Fruit fly (Drosophila melanogaster) whole organism, embryonic: Measurements from ENCODE around the gene CG34001.

Source experiments
- Bdp1 ChIP-seq: fragments of 200-800 bp; sonication (Bioruptor generic); optimal IDR thresholded peaks from 3 replicates; lab custom pipeline; 2016; ENCODE audit warnings: missing biosample characterization, missing genetic modification characterization
- Bteb2 ChIP-seq: fragments of 200-800 bp; sonication (Bioruptor generic); optimal IDR thresholded peaks from 2 replicates; lab custom pipeline; 2016; ENCODE audit warnings: missing biosample characterization, missing genetic modification characterization
- C15 ChIP-seq: fragments of 200-800 bp; sonication (Bioruptor generic); IDR thresholded peaks from 3 replicates; pipeline ENCODE4 v1.3.6; 2022; ENCODE audit warnings: missing biosample characterization, missing genetic modification characterization
- CG10147 ChIP-seq: fragments of 200-800 bp; sonication (Bioruptor generic); optimal IDR thresholded peaks from 2 replicates; lab custom pipeline; 2019; ENCODE audit warnings: missing biosample characterization, mild to moderate bottlenecking, missing genetic modification characterization, moderate library complexity
- CG10462 ChIP-seq: fragments of 200-800 bp; sonication (Bioruptor generic); optimal IDR thresholded peaks from 2 replicates; lab custom pipeline; 2016; ENCODE audit warnings: missing biosample characterization, missing genetic modification characterization
- CG10565 ChIP-seq: fragments of 200-800 bp; sonication (Bioruptor generic); optimal IDR thresholded peaks from 3 replicates; lab custom pipeline; 2016; ENCODE audit warnings: missing biosample characterization, mild to moderate bottlenecking, missing genetic modification characterization
- CG11093 ChIP-seq: fragments of 200-800 bp; sonication (Bioruptor generic); IDR thresholded peaks from 3 replicates; pipeline ENCODE4 v1.3.6; 2022; ENCODE audit warnings: missing biosample characterization, missing genetic modification characterization
- CG12104 ChIP-seq: fragments of 200-800 bp; sonication (Bioruptor generic); optimal IDR thresholded peaks from 3 replicates; lab custom pipeline; 2016; ENCODE audit warnings: missing biosample characterization, missing genetic modification characterization
- CG12155 ChIP-seq: fragments of 200-800 bp; sonication (Bioruptor generic); optimal IDR thresholded peaks from 3 replicates; lab custom pipeline; 2016; ENCODE audit warnings: missing biosample characterization, missing genetic modification characterization
- CG12942 ChIP-seq: fragments of 200-800 bp; sonication (Bioruptor generic); optimal IDR thresholded peaks from 3 replicates; lab custom pipeline; 2016; ENCODE audit warnings: missing biosample characterization, missing genetic modification characterization
- CG13296 ChIP-seq: fragments of 200-800 bp; sonication (Bioruptor generic); optimal IDR thresholded peaks from 3 replicates; lab custom pipeline; 2018; ENCODE audit warnings: missing biosample characterization, mild to moderate bottlenecking, missing genetic modification characterization
- CG15479 ChIP-seq: fragments of 200-800 bp; sonication (Bioruptor generic); optimal IDR thresholded peaks from 3 replicates; lab custom pipeline; 2019; ENCODE audit warnings: missing biosample characterization, mild to moderate bottlenecking, missing genetic modification characterization, moderate library complexity
- CG15601 ChIP-seq: fragments of 200-800 bp; sonication (Bioruptor generic); optimal IDR thresholded peaks from 3 replicates; lab custom pipeline; 2019; ENCODE audit warnings: missing biosample characterization, mild to moderate bottlenecking, missing genetic modification characterization, moderate library complexity
- CG2116 ChIP-seq: fragments of 200-800 bp; sonication (Bioruptor generic); optimal IDR thresholded peaks from 3 replicates; lab custom pipeline; 2018; ENCODE audit warnings: missing biosample characterization, mild to moderate bottlenecking, missing genetic modification characterization
- CG2712 ChIP-seq: fragments of 200-800 bp; optimal IDR thresholded peaks from 3 replicates; lab custom pipeline; 2019; ENCODE audit warnings: missing biosample characterization, mild to moderate bottlenecking, missing genetic modification characterization, moderate library complexity
- CG31365 ChIP-seq: fragments of 200-800 bp; sonication (Bioruptor generic); optimal IDR thresholded peaks from 2 replicates; lab custom pipeline; 2018; ENCODE audit warnings: missing biosample characterization, mild to moderate bottlenecking, missing genetic modification characterization
- CG31388 ChIP-seq: fragments of 200-800 bp; sonication (Bioruptor generic); optimal IDR thresholded peaks from 2 replicates; lab custom pipeline; 2016; ENCODE audit warnings: missing biosample characterization, missing genetic modification characterization
- CG32767 ChIP-seq: fragments of 200-800 bp; sonication (Bioruptor generic); IDR thresholded peaks from 2 replicates; pipeline ENCODE4 v1.3.6; 2022; ENCODE audit warnings: missing biosample characterization, missing genetic modification characterization
- CG6813 ChIP-seq: fragments of 200-800 bp; sonication (Bioruptor generic); optimal IDR thresholded peaks from 2 replicates; lab custom pipeline; 2017; ENCODE audit warnings: missing biosample characterization, missing genetic modification characterization, mild to moderate bottlenecking, moderate library complexity, missing genetic modification reagents
- CG7556 ChIP-seq: fragments of 200-800 bp; sonication (Bioruptor generic); optimal IDR thresholded peaks from 2 replicates; lab custom pipeline; 2017; ENCODE audit warnings: missing biosample characterization, mild to moderate bottlenecking, missing genetic modification characterization
- CG8359 ChIP-seq: fragments of 200-800 bp; sonication (Bioruptor generic); optimal IDR thresholded peaks from 2 replicates; lab custom pipeline; 2017; ENCODE audit warnings: missing biosample characterization, mild to moderate bottlenecking, missing genetic modification characterization, borderline replicate concordance
- Fer2 ChIP-seq: fragments of 200-800 bp; sonication (Bioruptor generic); optimal IDR thresholded peaks from 2 replicates; lab custom pipeline; 2018; ENCODE audit warnings: missing biosample characterization, mild to moderate bottlenecking, missing genetic modification characterization, moderate library complexity
- H2.0 ChIP-seq: fragments of 200-800 bp; sonication (Bioruptor generic); IDR thresholded peaks from 2 replicates; pipeline ENCODE4 v1.3.6; 2022; ENCODE audit warnings: missing biosample characterization, missing genetic modification characterization
- Mad ChIP-seq: fragments of 200-800 bp; sonication (Bioruptor generic); optimal IDR thresholded peaks from 2 replicates; lab custom pipeline; 2016; ENCODE audit warnings: missing biosample characterization, missing genetic modification characterization
- Poxn ChIP-seq: fragments of 200-800 bp; sonication (Bioruptor generic); IDR thresholded peaks from 2 replicates; pipeline ENCODE4 v1.3.6; 2022; ENCODE audit warnings: missing biosample characterization, missing genetic modification characterization
- Sin3A ChIP-seq: fragments of >200 bp; optimal IDR thresholded peaks from 2 replicates; lab custom pipeline; 2018
- Spps ChIP-seq: fragments of 200-800 bp; sonication (Bioruptor generic); optimal IDR thresholded peaks from 2 replicates; lab custom pipeline; 2018; ENCODE audit warnings: missing biosample characterization, mild to moderate bottlenecking, missing genetic modification characterization
- Sry-β ChIP-seq: fragments of 200-800 bp; sonication (Bioruptor generic); optimal IDR thresholded peaks from 2 replicates; lab custom pipeline; 2018; ENCODE audit warnings: missing biosample characterization, mild to moderate bottlenecking, missing genetic modification characterization, moderate library complexity
- Tbp ChIP-seq: fragments of >200 bp; optimal IDR thresholded peaks from 2 replicates; lab custom pipeline; 2018; ENCODE audit warnings: missing biosample characterization, missing genetic modification characterization
- amos ChIP-seq: fragments of 200-800 bp; sonication (Bioruptor generic); IDR thresholded peaks from 2 replicates; pipeline ENCODE4 v1.3.6; 2022; ENCODE audit warnings: missing biosample characterization, missing genetic modification characterization; ENCODE audit not compliant: partially characterized antibody
- ara ChIP-seq: fragments of 200-800 bp; sonication (Bioruptor generic); IDR thresholded peaks from 2 replicates; pipeline ENCODE4 v1.3.6; 2022; ENCODE audit warnings: missing biosample characterization, missing genetic modification characterization
- bsh ChIP-seq, 2 experiments: fragments of 200-800 bp; sonication (Bioruptor generic); optimal IDR thresholded peaks; 2 replicates each; lab custom pipeline; 2017 to 2018; ENCODE audit warnings: mild to moderate bottlenecking in 2 of 2, missing biosample characterization in 2 of 2, missing genetic modification characterization in 2 of 2, moderate library complexity in 1 of 2
- crp ChIP-seq, 2 experiments: fragments of 200-800 bp; sonication (Bioruptor generic); optimal IDR thresholded peaks; 2 replicates in 1 of 2; 3 replicates in 1 of 2; lab custom pipeline; 2017; ENCODE audit warnings: missing biosample characterization in 2 of 2, missing genetic modification characterization in 2 of 2, mild to moderate bottlenecking in 1 of 2, moderate library complexity in 1 of 2
- dan ChIP-seq: fragments of 200-800 bp; sonication (Bioruptor generic); IDR thresholded peaks from 2 replicates; pipeline ENCODE4 v1.3.6; 2022; ENCODE audit warnings: missing biosample characterization, missing genetic modification characterization
- dati ChIP-seq: fragments of 200-800 bp; sonication (Bioruptor generic); IDR thresholded peaks from 2 replicates; pipeline ENCODE4 v1.3.6; 2022; ENCODE audit warnings: missing biosample characterization, missing genetic modification characterization
- dimm ChIP-seq: fragments of 200-800 bp; sonication (Bioruptor generic); IDR thresholded peaks from 2 replicates; pipeline ENCODE4 v1.3.6; 2022; ENCODE audit warnings: missing biosample characterization, missing genetic modification characterization
- ewg ChIP-seq: fragments of 200-800 bp; sonication (Bioruptor generic); optimal IDR thresholded peaks from 3 replicates; lab custom pipeline; 2017; ENCODE audit warnings: mild to moderate bottlenecking, missing biosample characterization, missing genetic modification reagents, missing genetic modification characterization
- gem ChIP-seq: fragments of 200-800 bp; sonication (Bioruptor generic); optimal IDR thresholded peaks from 2 replicates; lab custom pipeline; 2019; ENCODE audit warnings: missing biosample characterization, mild to moderate bottlenecking, missing genetic modification characterization, moderate library complexity
- gt ChIP-seq: fragments of 200-800 bp; sonication (Bioruptor generic); IDR thresholded peaks from 2 replicates; pipeline ENCODE4 v1.3.6; 2022; ENCODE audit warnings: missing biosample characterization, missing genetic modification characterization
- hkb ChIP-seq, 2 experiments: fragments of 200-800 bp in 1 of 2; fragments of >200 bp in 1 of 2; sonication (Bioruptor generic) in 1 of 2; IDR thresholded peaks in 1 of 2; optimal IDR thresholded peaks in 1 of 2; 2 replicates each; pipeline versions ENCODE4 v1.3.6 to Lab custom; 2017 to 2022; ENCODE audit warnings: missing biosample characterization in 1 of 2, missing genetic modification characterization in 1 of 2
- jigr1 ChIP-seq: fragments of 200-800 bp; sonication (Bioruptor generic); IDR thresholded peaks from 3 replicates; pipeline ENCODE4 v1.3.6; 2022; ENCODE audit warnings: missing biosample characterization, missing genetic modification characterization
- lbe ChIP-seq: fragments of 200-800 bp; sonication (Bioruptor generic); optimal IDR thresholded peaks from 2 replicates; lab custom pipeline; 2016; ENCODE audit warnings: missing biosample characterization, mild to moderate bottlenecking, missing genetic modification characterization
- maf-S ChIP-seq: fragments of 200-800 bp; sonication (Bioruptor generic); optimal IDR thresholded peaks from 2 replicates; lab custom pipeline; 2016; ENCODE audit warnings: missing biosample characterization, missing genetic modification characterization
- nerfin-1 ChIP-seq: fragments of 200-800 bp; sonication (Bioruptor generic); optimal IDR thresholded peaks from 3 replicates; lab custom pipeline; 2019; ENCODE audit warnings: missing biosample characterization, mild to moderate bottlenecking, missing genetic modification characterization, moderate library complexity
- pb ChIP-seq: fragments of 200-800 bp; sonication (Bioruptor generic); optimal IDR thresholded peaks from 3 replicates; lab custom pipeline; 2016; ENCODE audit warnings: missing biosample characterization, missing genetic modification characterization
- repo ChIP-seq: fragments of 200-800 bp; sonication (Bioruptor generic); optimal IDR thresholded peaks from 2 replicates; lab custom pipeline; 2016; ENCODE audit warnings: missing biosample characterization, missing genetic modification characterization
- row ChIP-seq: fragments of 200-800 bp; sonication (Bioruptor generic); IDR thresholded peaks from 3 replicates; pipeline ENCODE4 v1.3.6; 2022; ENCODE audit warnings: missing biosample characterization, missing genetic modification characterization
- salm ChIP-seq: fragments of 200-800 bp; sonication (Bioruptor generic); optimal IDR thresholded peaks from 2 replicates; lab custom pipeline; 2018; ENCODE audit warnings: missing biosample characterization, mild to moderate bottlenecking, missing genetic modification characterization
- seq ChIP-seq: fragments of 200-800 bp; sonication (Bioruptor generic); IDR thresholded peaks from 2 replicates; pipeline ENCODE4 v1.3.6; 2022; ENCODE audit warnings: missing biosample characterization, missing genetic modification characterization
- zen2 ChIP-seq: fragments of 200-800 bp; sonication (Bioruptor generic); IDR thresholded peaks from 3 replicates; pipeline ENCODE4 v1.3.6; 2022; ENCODE audit warnings: missing biosample characterization, missing genetic modification characterization; ENCODE audit not compliant: partially characterized antibody

CG34001 gene

DNA sequence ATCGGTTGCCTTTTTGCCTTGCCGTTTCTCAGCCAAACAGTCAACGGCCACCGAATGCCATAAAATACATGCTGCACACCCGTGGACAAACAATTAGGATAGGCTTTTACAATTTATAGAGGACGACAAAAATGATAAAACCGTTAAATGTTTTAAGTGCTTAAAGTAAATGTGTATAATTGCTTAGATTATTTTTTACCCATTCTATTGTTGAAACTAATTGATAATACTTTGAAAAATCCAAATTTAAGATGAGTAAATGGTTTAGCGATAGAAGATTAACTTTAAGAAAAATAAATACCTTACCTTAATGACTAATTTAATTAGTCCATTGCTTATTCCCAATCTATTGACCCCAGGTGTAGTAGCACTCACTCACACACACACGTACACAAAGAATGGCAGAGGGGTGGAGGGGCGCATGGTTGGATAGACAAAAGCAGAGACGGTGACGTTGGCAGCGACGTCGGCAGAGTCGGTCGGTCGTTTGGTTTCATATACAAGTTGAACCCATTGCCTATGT lies 47.7 kb downstream of the CG34001 start (continued):
- TF ChIP-seq nerfin-1 (peak; percentile 93), hkb (optimal IDR thresholded peaks at IDR 0.05; lab: Kevin White, UChicago) (no peak), hkb (GFP tag; IDR thresholded peaks at IDR 0.05; lab: Robert Waterston, UW) (peak; percentile 95), CG32767 (GFP tag; lab: Robert Waterston, UW) (peak; percentile 94), dimm (GFP tag; lab: Robert Waterston, UW) (no peak; the same call in 1 of the 2 replicates), amos (no peak), dan (GFP tag; lab: Robert Waterston, UW) (no peak; the same call in 1 of the 2 replicates), CG31388 (GFP tag; lab: Kevin White, UChicago) (peak; percentile 76), CG12104 (GFP tag; lab: Kevin White, UChicago) (peak; percentile 96), CG10147 (GFP tag; lab: Kevin White, UChicago) (peak; percentile 87), CG2116 (peak; percentile 72), Bdp1 (peak; percentile 68), gt (no peak; the same call in 1 of the 2 replicates), CG2712 (tag; lab: Kevin White, UChicago) (peak; percentile 98), jigr1 (GFP tag; lab: Robert Waterston, UW) (peak; percentile 92), C15 (peak; percentile 74; the same call in 2 of the 3 replicates), pb (GFP tag; lab: Kevin White, UChicago) (peak; percentile 84), CG10565 (peak; percentile 40), Spps (tag; lab: Kevin White, UChicago) (peak; percentile 84), CG10462 (GFP tag; lab: Kevin White, UChicago) (peak; percentile 80), crp (GFP tag; optimal IDR thresholded peaks at IDR 0.05; lab: Kevin White, UChicago) (peak in 1 of 2 experiments; percentile 63), CG12155 (GFP tag; lab: Kevin White, UChicago) (peak; percentile 85), CG12942 (GFP tag; lab: Kevin White, UChicago) (peak; percentile 80), CG15601 (tag; lab: Kevin White, UChicago) (peak; percentile 92), Poxn (GFP tag; lab: Robert Waterston, UW) (peak; percentile 86), CG7556 (GFP tag; lab: Kevin White, UChicago) (peak; percentile 99), CG15479 (GFP tag; lab: Kevin White, UChicago) (peak; percentile 62), ewg (GFP tag; lab: Kevin White, UChicago) (peak; percentile 85), Mad (GFP tag; lab: Kevin White, UChicago) (peak; percentile 82), dati (GFP tag; lab: Robert Waterston, UW) (peak; percentile 76; the same call in 1 of the 2 replicates), ara (GFP tag; lab: Robert Waterston, UW) (peak; percentile 92), CG8359 (peak; percentile 81), repo (GFP tag; lab: Kevin White, UChicago) (peak; percentile 81), CG13296 (GFP tag; lab: Kevin White, UChicago) (peak; percentile 96), zen2 (GFP tag; lab: Robert Waterston, UW) (no peak), Tbp (GFP tag; lab: Kevin White, UChicago) (no peak), CG6813 (GFP tag; lab: Kevin White, UChicago) (peak; percentile 89), row (GFP tag; lab: Robert Waterston, UW) (peak; percentile 97), bsh (GFP tag; optimal IDR thresholded peaks at IDR 0.05; lab: Kevin White, UChicago) (peak; percentile 76 to 91), gem (tag; lab: Kevin White, UChicago) (peak; percentile 99), CG11093 (GFP tag; lab: Robert Waterston, UW) (peak; percentile 92), lbe (no peak), Fer2 (tag; lab: Kevin White, UChicago) (peak; percentile 88), seq (GFP tag; lab: Robert Waterston, UW) (peak; percentile 96), Sry-β (GFP tag; lab: Kevin White, UChicago) (peak; percentile 61), CG31365 (tag; lab: Kevin White, UChicago) (peak; percentile 45), maf-S (GFP tag; lab: Kevin White, UChicago) (peak; percentile 88), Bteb2 (GFP tag; lab: Kevin White, UChicago) (peak; percentile 91), Sin3A (lab: Kevin White, UChicago) (no peak), H2.0 (GFP tag; lab: Robert Waterston, UW) (peak; percentile 87), salm (tag; lab: Kevin White, UChicago) (peak; percentile 96)
